1 fruit fly cellular context compared by ENCODE assay signal in genomic region chrX:4116834-4117736, dm6.
TF ChIP-seq lines count a peak whose summit lies in the region.

Gene tyf, plus strand, starts transcription at chrX:4117020.
Gene Tip60, minus strand, starts transcription at chrX:4117487.

TF ChIP-seq in whole organism, embryonic, 481 proteins besides CTCF, POLR2A, EP300 and RAD21 (continued from another document and continues in another):
- TF ChIP-seq abd-A (tag; optimal IDR thresholded peaks at IDR 0.05; lab: Kevin White, UChicago), result no peak
- peak; percentile 4 for TF ChIP-seq CG10431 (GFP tag; optimal IDR thresholded peaks at IDR 0.05; lab: Kevin White, UChicago)
- no peak for TF ChIP-seq Dip2 (GFP tag; IDR thresholded peaks at IDR 0.05; lab: Robert Waterston, UW)
- peak; percentile 92 for TF ChIP-seq Ets65A (GFP tag; lab: Kevin White, UChicago)
- TF ChIP-seq CG15269 (tag; optimal IDR thresholded peaks at IDR 0.05; lab: Kevin White, UChicago), result no peak
- TF ChIP-seq insv (GFP tag; optimal IDR thresholded peaks at IDR 0.05; lab: Kevin White, UChicago), result no peak
- TF ChIP-seq CG34422 (GFP tag; IDR thresholded peaks at IDR 0.05; lab: Robert Waterston, UW), result no peak
- TF ChIP-seq ken (GFP tag; IDR thresholded peaks at IDR 0.05; lab: Robert Waterston, UW), result no peak
- no peak for TF ChIP-seq CG10209 (GFP tag; optimal IDR thresholded peaks at IDR 0.05; lab: Kevin White, UChicago)
- TF ChIP-seq pb (GFP tag; optimal IDR thresholded peaks at IDR 0.05; lab: Kevin White, UChicago), result no peak
- no peak for TF ChIP-seq NK7.1 (GFP tag; optimal IDR thresholded peaks at IDR 0.05; lab: Kevin White, UChicago)
- TF ChIP-seq CG4328 (GFP tag; optimal IDR thresholded peaks at IDR 0.05; lab: Kevin White, UChicago), result no peak
- TF ChIP-seq CG10274 (GFP tag; optimal IDR thresholded peaks at IDR 0.05; lab: Kevin White, UChicago), result no peak
- no peak for TF ChIP-seq CG8089 (GFP tag; optimal IDR thresholded peaks at IDR 0.05; lab: Kevin White, UChicago)
- no peak for TF ChIP-seq CG11247 (GFP tag; IDR thresholded peaks at IDR 0.05; lab: Robert Waterston, UW)
- no peak for TF ChIP-seq lov (optimal IDR thresholded peaks at IDR 0.05; lab: Kevin White, UChicago)
- no peak for TF ChIP-seq lov (GFP tag; IDR thresholded peaks at IDR 0.05; lab: Robert Waterston, UW)
- TF ChIP-seq nom (GFP tag; optimal IDR thresholded peaks at IDR 0.05; lab: Kevin White, UChicago), result no peak
- TF ChIP-seq en (GFP tag; optimal IDR thresholded peaks at IDR 0.05; lab: Kevin White, UChicago), result no peak
- peak; percentile 67; the same call in 1 of the 4 replicates for TF ChIP-seq chinmo (GFP tag; IDR thresholded peaks at IDR 0.05; lab: Robert Waterston, UW; ENCODE audit: partially characterized antibody)
- TF ChIP-seq hkb (optimal IDR thresholded peaks at IDR 0.05; lab: Kevin White, UChicago), result no peak
- no peak; the same call in 1 of the 2 replicates for TF ChIP-seq hkb (GFP tag; IDR thresholded peaks at IDR 0.05; lab: Robert Waterston, UW)
- TF ChIP-seq al (GFP tag; IDR thresholded peaks at IDR 0.05; lab: Robert Waterston, UW), result no peak
- TF ChIP-seq CG8765 (GFP tag; IDR thresholded peaks at IDR 0.05; lab: Robert Waterston, UW), result no peak
- TF ChIP-seq CG8924 (tag; optimal IDR thresholded peaks at IDR 0.05; lab: Kevin White, UChicago), result peak; percentile 32
- TF ChIP-seq BtbVII (GFP tag; optimal IDR thresholded peaks at IDR 0.05; lab: Kevin White, UChicago), result no peak
- no peak for TF ChIP-seq odd (GFP tag; optimal IDR thresholded peaks at IDR 0.05; lab: Kevin White, UChicago)
- no peak for TF ChIP-seq CG3281 (GFP tag; optimal IDR thresholded peaks at IDR 0.05; lab: Kevin White, UChicago)
- TF ChIP-seq zen (tag; optimal IDR thresholded peaks at IDR 0.05; lab: Kevin White, UChicago), result peak; percentile 42
- no peak for TF ChIP-seq h (optimal IDR thresholded peaks at IDR 0.05; lab: Kevin White, UChicago)
- TF ChIP-seq CG18599 (GFP tag; optimal IDR thresholded peaks at IDR 0.05; lab: Kevin White, UChicago), result peak; percentile 34
- TF ChIP-seq CG31365 (tag; optimal IDR thresholded peaks at IDR 0.05; lab: Kevin White, UChicago), result no peak
- peak in 1 of 2 experiments; percentile 24 for TF ChIP-seq crp (GFP tag; optimal IDR thresholded peaks at IDR 0.05; lab: Kevin White, UChicago)
- no peak for TF ChIP-seq dmrt99B (tag; optimal IDR thresholded peaks at IDR 0.05; lab: Kevin White, UChicago)
- no peak for TF ChIP-seq CG6654 (GFP tag; optimal IDR thresholded peaks at IDR 0.05; lab: Kevin White, UChicago)
- peak; percentile 71 for TF ChIP-seq amos (GFP tag; IDR thresholded peaks at IDR 0.05; lab: Robert Waterston, UW; ENCODE audit: partially characterized antibody)
- TF ChIP-seq MESR4 (GFP tag; optimal IDR thresholded peaks at IDR 0.05; lab: Kevin White, UChicago), result peak; percentile 87
- TF ChIP-seq ase (GFP tag; IDR thresholded peaks at IDR 0.05; lab: Robert Waterston, UW), result no peak
- TF ChIP-seq CG10959 (GFP tag; IDR thresholded peaks at IDR 0.05; lab: Robert Waterston, UW), result no peak
- peak; percentile 79 for TF ChIP-seq CG6791 (GFP tag; IDR thresholded peaks at IDR 0.05; lab: Robert Waterston, UW; ENCODE audit: partially characterized antibody)
- TF ChIP-seq CG16863 (GFP tag; optimal IDR thresholded peaks at IDR 0.05; lab: Kevin White, UChicago), result no peak
- TF ChIP-seq CG30403 (GFP tag; optimal IDR thresholded peaks at IDR 0.05; lab: Kevin White, UChicago), result no peak
- no peak for TF ChIP-seq CG11093 (GFP tag; IDR thresholded peaks at IDR 0.05; lab: Robert Waterston, UW)
- no peak for TF ChIP-seq Bdp1 (GFP tag; optimal IDR thresholded peaks at IDR 0.05; lab: Kevin White, UChicago)
- no peak for TF ChIP-seq esg (GFP tag; conservative IDR thresholded peaks at IDR 0.05; lab: Robert Waterston, UW)
- TF ChIP-seq CG4404 (GFP tag; IDR thresholded peaks at IDR 0.05; lab: Robert Waterston, UW), result no peak
- peak; percentile 47 for TF ChIP-seq MBD-R2 (GFP tag; IDR thresholded peaks at IDR 0.05; lab: Robert Waterston, UW)
- no peak for TF ChIP-seq CG2889 (GFP tag; IDR thresholded peaks at IDR 0.05; lab: Robert Waterston, UW)
- TF ChIP-seq CG17186 (GFP tag; optimal IDR thresholded peaks at IDR 0.05; lab: Kevin White, UChicago), result peak; percentile 41
- TF ChIP-seq CHES-1-like (GFP tag; optimal IDR thresholded peaks at IDR 0.05; lab: Kevin White, UChicago), result peak; percentile 40
- TF ChIP-seq B-H1 (GFP tag; IDR thresholded peaks at IDR 0.05; lab: Robert Waterston, UW), result no peak
- TF ChIP-seq gcm (GFP tag; optimal IDR thresholded peaks at IDR 0.05; lab: Kevin White, UChicago), result no peak
- TF ChIP-seq ftz-f1 (GFP tag; optimal IDR thresholded peaks at IDR 0.05; lab: Kevin White, UChicago), result peak; percentile 51
- peak; percentile 20 for TF ChIP-seq Nf-YC (tag; optimal IDR thresholded peaks at IDR 0.05; lab: Kevin White, UChicago)
- no peak for TF ChIP-seq Chrac-16 (GFP tag; optimal IDR thresholded peaks at IDR 0.05; lab: Kevin White, UChicago)
- TF ChIP-seq mirr (GFP tag; optimal IDR thresholded peaks at IDR 0.05; lab: Kevin White, UChicago), result no peak
- no peak for TF ChIP-seq Sox100B (GFP tag; optimal IDR thresholded peaks at IDR 0.05; lab: Kevin White, UChicago)
- peak; percentile 30 for TF ChIP-seq nerfin-1 (tag; optimal IDR thresholded peaks at IDR 0.05; lab: Kevin White, UChicago)
- no peak for TF ChIP-seq ash1 (GFP tag; optimal IDR thresholded peaks at IDR 0.05; lab: Kevin White, UChicago)
- peak; percentile 72 for TF ChIP-seq Bgb (GFP tag; IDR thresholded peaks at IDR 0.05; lab: Robert Waterston, UW; ENCODE audit: partially characterized antibody)
- TF ChIP-seq gsb (GFP tag; IDR thresholded peaks at IDR 0.05; lab: Robert Waterston, UW), result no peak
- TF ChIP-seq rib (GFP tag; IDR thresholded peaks at IDR 0.05; lab: Robert Waterston, UW), result no peak
- TF ChIP-seq Hand (GFP tag; optimal IDR thresholded peaks at IDR 0.05; lab: Kevin White, UChicago), result no peak
- no peak for TF ChIP-seq caup (GFP tag; optimal IDR thresholded peaks at IDR 0.05; lab: Kevin White, UChicago; ENCODE audit: severe bottlenecking)
- no peak for TF ChIP-seq ssp (GFP tag; IDR thresholded peaks at IDR 0.05; lab: Robert Waterston, UW)
- TF ChIP-seq slou (GFP tag; optimal IDR thresholded peaks at IDR 0.05; lab: Kevin White, UChicago), result no peak
- no peak for TF ChIP-seq sc (optimal IDR thresholded peaks at IDR 0.05; lab: Kevin White, UChicago)
- TF ChIP-seq sc (GFP tag; optimal IDR thresholded peaks at IDR 0.05; lab: Kevin White, UChicago), result no peak
- no peak for TF ChIP-seq Ravus (GFP tag; IDR thresholded peaks at IDR 0.05; lab: Robert Waterston, UW)
- no peak for TF ChIP-seq D19B (GFP tag; optimal IDR thresholded peaks at IDR 0.05; lab: Kevin White, UChicago)
- TF ChIP-seq Hr78 (GFP tag; optimal IDR thresholded peaks at IDR 0.05; lab: Kevin White, UChicago), result peak in 1 of 2 experiments; percentile 29
- no peak for TF ChIP-seq stc (GFP tag; IDR thresholded peaks at IDR 0.05; lab: Robert Waterston, UW)
- peak; percentile 34; the same call in 1 of the 4 replicates for TF ChIP-seq Gug (GFP tag; IDR thresholded peaks at IDR 0.05; lab: Robert Waterston, UW)
- no peak for TF ChIP-seq Jarid2 (GFP tag; optimal IDR thresholded peaks at IDR 0.05; lab: Kevin White, UChicago)
- TF ChIP-seq CG10654 (GFP tag; optimal IDR thresholded peaks at IDR 0.05; lab: Kevin White, UChicago), result no peak
- TF ChIP-seq CG9215 (GFP tag; IDR thresholded peaks at IDR 0.05; lab: Robert Waterston, UW), result no peak
- TF ChIP-seq Abd-B (GFP tag; optimal IDR thresholded peaks at IDR 0.05; lab: Kevin White, UChicago), result no peak
- TF ChIP-seq Usf (GFP tag; optimal IDR thresholded peaks at IDR 0.05; lab: Kevin White, UChicago), result no peak
- TF ChIP-seq CG17359 (tag; optimal IDR thresholded peaks at IDR 0.05; lab: Kevin White, UChicago), result peak; percentile 57
- no peak for TF ChIP-seq da (GFP tag; optimal IDR thresholded peaks at IDR 0.05; lab: Kevin White, UChicago)
- no peak for TF ChIP-seq Hr39 (optimal IDR thresholded peaks at IDR 0.05; lab: Kevin White, UChicago)
- peak; percentile 17 for TF ChIP-seq bab2 (GFP tag; optimal IDR thresholded peaks at IDR 0.05; lab: Kevin White, UChicago)
- no peak for TF ChIP-seq Dad (GFP tag; optimal IDR thresholded peaks at IDR 0.05; lab: Kevin White, UChicago)
- no peak for TF ChIP-seq CG10321 (GFP tag; IDR thresholded peaks at IDR 0.05; lab: Robert Waterston, UW)
- TF ChIP-seq CG2129 (GFP tag; IDR thresholded peaks at IDR 0.05; lab: Robert Waterston, UW; ENCODE audit: partially characterized antibody), result no peak; the same call in 1 of the 2 replicates
- no peak for TF ChIP-seq jigr1 (GFP tag; IDR thresholded peaks at IDR 0.05; lab: Robert Waterston, UW)
- no peak for TF ChIP-seq Vsx1 (GFP tag; optimal IDR thresholded peaks at IDR 0.05; lab: Kevin White, UChicago)
- no peak for TF ChIP-seq cad (GFP tag; optimal IDR thresholded peaks at IDR 0.05; lab: Kevin White, UChicago)
- TF ChIP-seq CG11456 (GFP tag; IDR thresholded peaks at IDR 0.05; lab: Robert Waterston, UW), result 0 out of 3 replicates have a peak, but pooled peaks have one; percentile 22
- TF ChIP-seq cg (GFP tag; optimal IDR thresholded peaks at IDR 0.05; lab: Kevin White, UChicago), result peak; percentile 91
- peak; percentile 51; the same call in 1 of the 2 replicates for TF ChIP-seq nerfin-2 (GFP tag; IDR thresholded peaks at IDR 0.05; lab: Robert Waterston, UW; ENCODE audit: partially characterized antibody)
- peak; percentile 27; the same call in 1 of the 2 replicates for TF ChIP-seq Atf6 (GFP tag; IDR thresholded peaks at IDR 0.05; lab: Robert Waterston, UW)
- TF ChIP-seq lola (GFP tag; optimal IDR thresholded peaks at IDR 0.05; lab: Kevin White, UChicago), result no peak
- TF ChIP-seq CG7556 (GFP tag; optimal IDR thresholded peaks at IDR 0.05; lab: Kevin White, UChicago), result no peak
- TF ChIP-seq grn (GFP tag; optimal IDR thresholded peaks at IDR 0.05; lab: Kevin White, UChicago), result no peak
- TF ChIP-seq dpn (GFP tag; optimal IDR thresholded peaks at IDR 0.05; lab: Kevin White, UChicago), result peak in 1 of 2 experiments; percentile 34
- no peak for TF ChIP-seq CG10462 (GFP tag; optimal IDR thresholded peaks at IDR 0.05; lab: Kevin White, UChicago)
- TF ChIP-seq CG13624 (GFP tag; optimal IDR thresholded peaks at IDR 0.05; lab: Kevin White, UChicago), result peak; percentile 17
- TF ChIP-seq CG8944 (GFP tag; optimal IDR thresholded peaks at IDR 0.05; lab: Kevin White, UChicago), result no peak
- TF ChIP-seq sd (tag; optimal IDR thresholded peaks at IDR 0.05; lab: Kevin White, UChicago), result no peak
- no peak for TF ChIP-seq CG31388 (GFP tag; optimal IDR thresholded peaks at IDR 0.05; lab: Kevin White, UChicago)
- no peak for TF ChIP-seq NC2α (GFP tag; optimal IDR thresholded peaks at IDR 0.05; lab: Kevin White, UChicago)
- TF ChIP-seq Ada2b (GFP tag; IDR thresholded peaks at IDR 0.05; lab: Robert Waterston, UW), result no peak
- no peak for TF ChIP-seq CG12071 (GFP tag; optimal IDR thresholded peaks at IDR 0.05; lab: Kevin White, UChicago)
- TF ChIP-seq Dbx (GFP tag; IDR thresholded peaks at IDR 0.05; lab: Robert Waterston, UW), result peak; percentile 37; the same call in 1 of the 3 replicates
- no peak for TF ChIP-seq disco-r (GFP tag; optimal IDR thresholded peaks at IDR 0.05; lab: Kevin White, UChicago)
- no peak for TF ChIP-seq ATbp (GFP tag; optimal IDR thresholded peaks at IDR 0.05; lab: Kevin White, UChicago)
- TF ChIP-seq CG12104 (GFP tag; optimal IDR thresholded peaks at IDR 0.05; lab: Kevin White, UChicago), result no peak
- TF ChIP-seq crol (GFP tag; IDR thresholded peaks at IDR 0.05; lab: Robert Waterston, UW), result no peak
- peak; percentile 29 for TF ChIP-seq ewg (GFP tag; optimal IDR thresholded peaks at IDR 0.05; lab: Kevin White, UChicago)
- TF ChIP-seq tgo (GFP tag; IDR thresholded peaks at IDR 0.05; lab: Robert Waterston, UW), result no peak
- TF ChIP-seq D (optimal IDR thresholded peaks at IDR 0.05; lab: Kevin White, UChicago), result no peak
- TF ChIP-seq D (GFP tag; optimal IDR thresholded peaks at IDR 0.05; lab: Kevin White, UChicago), result no peak
- no peak for TF ChIP-seq gro (GFP tag; optimal IDR thresholded peaks at IDR 0.05; lab: Kevin White, UChicago)
- TF ChIP-seq CG32532 (GFP tag; IDR thresholded peaks at IDR 0.05; lab: Robert Waterston, UW), result peak; percentile 18; the same call in 1 of the 2 replicates
- TF ChIP-seq ttk (GFP tag; IDR thresholded peaks at IDR 0.05; lab: Robert Waterston, UW), result no peak
- TF ChIP-seq Dll (GFP tag; IDR thresholded peaks at IDR 0.05; lab: Robert Waterston, UW; ENCODE audit: partially characterized antibody), result peak; percentile 51; the same call in 3 of the 4 replicates
- TF ChIP-seq ato (GFP tag; IDR thresholded peaks at IDR 0.05; lab: Robert Waterston, UW; ENCODE audit: partially characterized antibody), result peak; percentile 71
- TF ChIP-seq Doc2 (GFP tag; IDR thresholded peaks at IDR 0.05; lab: Robert Waterston, UW), result no peak
- TF ChIP-seq CG11560 (tag; IDR thresholded peaks at IDR 0.05; lab: Robert Waterston, UW), result no peak
- no peak for TF ChIP-seq gsb-n (tag; optimal IDR thresholded peaks at IDR 0.05; lab: Kevin White, UChicago)
- no peak for TF ChIP-seq CG7928 (GFP tag; optimal IDR thresholded peaks at IDR 0.05; lab: Kevin White, UChicago)
- TF ChIP-seq Myb (GFP tag; optimal IDR thresholded peaks at IDR 0.05; lab: Kevin White, UChicago), result peak; percentile 62
- TF ChIP-seq Dref (GFP tag; IDR thresholded peaks at IDR 0.05; lab: Robert Waterston, UW), result peak; percentile 83
- no peak for TF ChIP-seq Dip3 (GFP tag; optimal IDR thresholded peaks at IDR 0.05; lab: Kevin White, UChicago)
- no peak for TF ChIP-seq grau (tag; optimal IDR thresholded peaks at IDR 0.05; lab: Kevin White, UChicago)
- no peak for TF ChIP-seq CG8388 (GFP tag; optimal IDR thresholded peaks at IDR 0.05; lab: Kevin White, UChicago)
- no peak for TF ChIP-seq wek (GFP tag; optimal IDR thresholded peaks at IDR 0.05; lab: Kevin White, UChicago)
- peak; percentile 38; the same call in 1 of the 3 replicates for TF ChIP-seq CG14860 (GFP tag; IDR thresholded peaks at IDR 0.05; lab: Robert Waterston, UW; ENCODE audit: partially characterized antibody)
- TF ChIP-seq YL-1 (GFP tag; optimal IDR thresholded peaks at IDR 0.05; lab: Kevin White, UChicago), result peak; percentile 80
- no peak for TF ChIP-seq CG16779 (GFP tag; IDR thresholded peaks at IDR 0.05; lab: Robert Waterston, UW)
- TF ChIP-seq CG12391 (tag; optimal IDR thresholded peaks at IDR 0.05; lab: Kevin White, UChicago), result peak; percentile 1
- no peak for TF ChIP-seq Hey (tag; optimal IDR thresholded peaks at IDR 0.05; lab: Kevin White, UChicago)
- peak; percentile 40 for TF ChIP-seq CG7786 (GFP tag; optimal IDR thresholded peaks at IDR 0.05; lab: Kevin White, UChicago)
- peak; percentile 37; the same call in 2 of the 3 replicates for TF ChIP-seq Doc3 (GFP tag; IDR thresholded peaks at IDR 0.05; lab: Robert Waterston, UW; ENCODE audit: partially characterized antibody)
